Worm (Caenorhabditis elegans) whole organism, L4 larva: ENCODE data around the gene asp-16.

Experiments
- D1046.2 ChIP-seq: fragments of 200-800 bp; sonication (Bioruptor generic); IDR thresholded peaks from 2 replicates; pipeline ENCODE4 v1.3.6; 2022; ENCODE audit warnings: missing genetic modification characterization, missing compliant biosample characterization
- Y105C5A.15 ChIP-seq: fragments of 200-800 bp; sonication (Bioruptor generic); IDR thresholded peaks from 2 replicates; pipeline ENCODE4 v1.3.6; 2022; ENCODE audit warnings: missing genetic modification characterization, missing compliant biosample characterization
- aha-1 ChIP-seq: fragments of 150-350 bp; peaks from one replicate; lab custom pipeline; 2014; ENCODE audit warnings: missing biosample characterization, missing genetic modification characterization
- ama-1 ChIP-seq: fragments of 150-350 bp; optimal IDR thresholded peaks from 2 replicates; lab custom pipeline; 2014; ENCODE audit warnings: inconsistent platforms, mixed read lengths
- nhr-10 ChIP-seq: fragments of 150-350 bp; optimal IDR thresholded peaks from 2 replicates; lab custom pipeline; 2014; ENCODE audit warnings: missing biosample characterization, missing genetic modification characterization
- nhr-41 ChIP-seq: fragments of 200-800 bp; sonication (Bioruptor generic); IDR thresholded peaks from 2 replicates; pipeline ENCODE4 v1.3.6; 2022; ENCODE audit warnings: missing genetic modification reagents, missing genetic modification characterization, missing compliant biosample characterization
- snpc-4 ChIP-seq: fragments of 150-350 bp; optimal IDR thresholded peaks from 2 replicates; lab custom pipeline; 2014; ENCODE audit warnings: missing biosample characterization, missing genetic modification characterization
- zag-1 ChIP-seq: fragments of 150-350 bp; optimal IDR thresholded peaks from 2 replicates; lab custom pipeline; 2014; ENCODE audit warnings: missing biosample characterization, missing genetic modification characterization

DNA sequence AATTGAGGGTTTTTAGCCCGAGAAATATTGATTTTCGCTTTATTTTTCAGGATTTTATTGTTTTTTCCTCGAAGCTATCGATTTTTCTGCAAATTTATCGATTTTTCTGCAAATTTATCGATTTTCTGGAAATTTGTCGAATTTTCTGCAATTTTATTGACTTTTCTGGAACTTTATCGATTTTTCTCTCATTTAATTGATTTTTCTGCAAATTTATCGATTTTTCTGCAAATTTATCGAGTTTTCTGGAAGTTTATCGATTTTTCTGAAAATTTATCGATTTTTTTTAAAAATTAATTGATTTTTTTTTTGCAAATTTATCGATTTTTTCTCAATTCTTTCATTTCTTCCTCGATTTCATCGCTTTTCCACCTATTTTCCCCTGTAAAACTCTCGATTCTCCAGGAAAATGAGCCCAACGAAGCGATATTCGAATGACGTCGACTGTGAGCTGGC lies 48.8 kb downstream of the asp-16 start, which contains the start of gene gtf-2F2:
- TF ChIP-seq zag-1 (tag; lab: Kevin White, UChicago) (no peak), aha-1 (tag; lab: Kevin White, UChicago) (peak; percentile 79), ama-1 (lab: Kevin White, UChicago) (no peak), Y105C5A.15 (GFP tag; lab: Robert Waterston, UW) (no peak), nhr-41 (GFP tag; lab: Robert Waterston, UW) (no peak), nhr-10 (no peak), snpc-4 (tag; lab: Kevin White, UChicago) (no peak), D1046.2 (GFP tag; lab: Robert Waterston, UW) (no peak)
